Worm (Caenorhabditis elegans) whole organism, L1 larva: ENCODE data around the gene R03G8.3.

ENCODE experiments used
- ces-1 ChIP-seq: fragments of 150-350 bp; optimal IDR thresholded peaks from 2 replicates; lab custom pipeline; 2014; ENCODE audit warnings: missing biosample characterization, missing genetic modification reagents, missing genetic modification characterization
- irx-1 ChIP-seq: sonication (generic microtip); optimal IDR thresholded peaks from 2 replicates; lab custom pipeline; 2016; ENCODE audit warnings: missing genetic modification characterization, missing compliant biosample characterization
- isw-1 ChIP-seq: fragments of 200-800 bp; sonication (Bioruptor generic); IDR thresholded peaks from 2 replicates; pipeline ENCODE4 v1.3.6; 2022; ENCODE audit warnings: missing genetic modification characterization, missing compliant biosample characterization
- nhr-237 ChIP-seq: fragments of 150-350 bp; optimal IDR thresholded peaks from 2 replicates; lab custom pipeline; 2014; ENCODE audit warnings: missing biosample characterization, missing genetic modification characterization
- nhr-77 ChIP-seq: fragments of 150-350 bp; optimal IDR thresholded peaks from 2 replicates; lab custom pipeline; 2014; ENCODE audit warnings: missing biosample characterization, missing genetic modification characterization
- pag-3 ChIP-seq: sonication (generic microtip); optimal IDR thresholded peaks from 2 replicates; lab custom pipeline; 2017; ENCODE audit warnings: missing genetic modification characterization, mild to moderate bottlenecking, missing compliant biosample characterization, antibody characterized with exemption, borderline replicate concordance; ENCODE audit not compliant: insufficient read depth
- unc-86 ChIP-seq: sonication (generic microtip); optimal IDR thresholded peaks from 2 replicates; lab custom pipeline; 2016; ENCODE audit warnings: missing genetic modification characterization, missing compliant biosample characterization
- ztf-11 ChIP-seq, 2 experiments: sonication (generic microtip); optimal IDR thresholded peaks; 2 replicates each; lab custom pipeline; 2016 to 2017; ENCODE audit warnings: missing genetic modification characterization in 2 of 2, missing biosample characterization in 1 of 2, missing compliant biosample characterization in 1 of 2

ce11 chrX:13100410-13100809 lies 9.6 kb downstream of the R03G8.3 start, which contains the start of gene R03G8.6:
- TF ChIP-seq isw-1 (GFP tag; lab: Robert Waterston, UW) (no peak), irx-1 (no peak), ces-1 (GFP tag; lab: Kevin White, UChicago) (no peak), nhr-237 (tag; lab: Kevin White, UChicago) (no peak), unc-86 (tag; lab: Kevin White, UChicago) (no peak), pag-3 (tag; lab: Kevin White, UChicago) (no peak), nhr-77 (tag; lab: Kevin White, UChicago) (no peak), ztf-11 (tag; optimal IDR thresholded peaks at IDR 0.05; lab: Kevin White, UChicago) (no peak)
